Worm (Caenorhabditis elegans) whole organism, L2 larva: ENCODE results near the gene pqn-37.

Experiments used
- C34F6.9 ChIP-seq: fragments of 150-350 bp; optimal IDR thresholded peaks from 2 replicates; lab custom pipeline; 2014; ENCODE audit warnings: missing biosample characterization, missing genetic modification characterization
- F13H6.1 ChIP-seq: sonication (generic microtip); optimal IDR thresholded peaks from 2 replicates; lab custom pipeline; 2016; ENCODE audit warnings: missing genetic modification characterization, missing compliant biosample characterization
- R02D3.7 ChIP-seq: fragments of 150-350 bp; optimal IDR thresholded peaks from 2 replicates; lab custom pipeline; 2014; ENCODE audit warnings: missing biosample characterization, missing genetic modification characterization
- Y55F3AM.14 ChIP-seq: fragments of 200-800 bp; sonication (Bioruptor generic); optimal IDR thresholded peaks from 2 replicates; lab custom pipeline; 2018; ENCODE audit warnings: mild to moderate bottlenecking, missing genetic modification characterization, missing compliant biosample characterization
- ZK546.5 ChIP-seq: sonication (generic microtip); optimal IDR thresholded peaks from 2 replicates; lab custom pipeline; 2017; ENCODE audit warnings: missing biosample characterization, missing genetic modification characterization
- alr-1 ChIP-seq: fragments of 150-350 bp; optimal IDR thresholded peaks from 2 replicates; lab custom pipeline; 2014; ENCODE audit warnings: missing biosample characterization, missing genetic modification characterization
- ama-1 ChIP-seq: fragments of 150-350 bp; optimal IDR thresholded peaks from 2 replicates; lab custom pipeline; 2018; ENCODE audit warnings: inconsistent platforms
- blmp-1 ChIP-seq: sonication (generic microtip); optimal IDR thresholded peaks from 2 replicates; lab custom pipeline; 2017; ENCODE audit warnings: missing genetic modification characterization, mild to moderate bottlenecking, missing compliant biosample characterization, antibody characterized with exemption, moderate library complexity; ENCODE audit not compliant: insufficient read depth
- ceh-16 ChIP-seq: fragments of 150-350 bp; optimal IDR thresholded peaks from 2 replicates; lab custom pipeline; 2014; ENCODE audit warnings: missing biosample characterization, missing genetic modification characterization
- ceh-82 ChIP-seq: fragments of 150-350 bp; optimal IDR thresholded peaks from 2 replicates; lab custom pipeline; 2014; ENCODE audit warnings: missing biosample characterization, missing genetic modification characterization
- crh-2 ChIP-seq: sonication (generic microtip); optimal IDR thresholded peaks from 2 replicates; lab custom pipeline; 2017; ENCODE audit warnings: missing biosample characterization, missing genetic modification characterization
- dmd-4 ChIP-seq: sonication (generic microtip); optimal IDR thresholded peaks from 2 replicates; lab custom pipeline; 2017; ENCODE audit warnings: missing biosample characterization, missing genetic modification characterization
- egl-27 ChIP-seq: sonication (generic microtip); optimal IDR thresholded peaks from 3 replicates; lab custom pipeline; 2017; ENCODE audit warnings: missing biosample characterization, missing genetic modification reagents, missing genetic modification characterization
- elt-1 ChIP-seq: fragments of 150-350 bp; optimal IDR thresholded peaks from 2 replicates; lab custom pipeline; 2014; ENCODE audit warnings: missing biosample characterization, missing genetic modification characterization
- elt-3 ChIP-seq: sonication (generic microtip); optimal IDR thresholded peaks from 2 replicates; lab custom pipeline; 2017; ENCODE audit warnings: missing biosample characterization, missing genetic modification characterization
- fos-1 ChIP-seq: fragments of 150-350 bp; optimal IDR thresholded peaks from 2 replicates; lab custom pipeline; 2014; ENCODE audit warnings: missing biosample characterization, missing genetic modification characterization
- gmeb-1 ChIP-seq: fragments of 150-350 bp; optimal IDR thresholded peaks from 2 replicates; lab custom pipeline; 2014; ENCODE audit warnings: missing biosample characterization, missing genetic modification characterization
- lin-11 ChIP-seq: fragments of 150-350 bp; sonication (generic microtip); optimal IDR thresholded peaks from 2 replicates; lab custom pipeline; 2014; ENCODE audit warnings: missing biosample characterization, missing genetic modification characterization, inconsistent platforms, mixed read lengths
- lsy-2 ChIP-seq, 2 experiments: fragments of 150-350 bp in 1 of 2; sonication (generic microtip) in 1 of 2; optimal IDR thresholded peaks; 2 replicates each; lab custom pipeline; 2014 to 2017; ENCODE audit warnings: missing biosample characterization in 2 of 2, missing genetic modification characterization in 2 of 2
- mab-5 ChIP-seq: fragments of 150-350 bp; optimal IDR thresholded peaks from 2 replicates; lab custom pipeline; 2014; ENCODE audit warnings: missing biosample characterization, missing genetic modification characterization
- mbf-1 ChIP-seq: sonication (generic microtip); optimal IDR thresholded peaks from 2 replicates; lab custom pipeline; 2017; ENCODE audit warnings: missing biosample characterization, missing genetic modification characterization
- nhr-10 ChIP-seq: sonication (generic microtip); optimal IDR thresholded peaks from 2 replicates; lab custom pipeline; 2017; ENCODE audit warnings: missing biosample characterization, missing genetic modification characterization
- nhr-129 ChIP-seq: fragments of 150-350 bp; optimal IDR thresholded peaks from 2 replicates; lab custom pipeline; 2014; ENCODE audit warnings: missing biosample characterization, missing genetic modification characterization
- nhr-21 ChIP-seq: fragments of 150-350 bp; optimal IDR thresholded peaks from 2 replicates; lab custom pipeline; 2014; ENCODE audit warnings: missing biosample characterization, missing genetic modification characterization
- nhr-237 ChIP-seq: fragments of 150-350 bp; optimal IDR thresholded peaks from 2 replicates; lab custom pipeline; 2014; ENCODE audit warnings: missing biosample characterization, missing genetic modification characterization
- nhr-6 ChIP-seq: fragments of 150-350 bp; optimal IDR thresholded peaks from 2 replicates; lab custom pipeline; 2014; ENCODE audit warnings: missing biosample characterization, missing genetic modification characterization
- nhr-77 ChIP-seq: fragments of 150-350 bp; optimal IDR thresholded peaks from 2 replicates; lab custom pipeline; 2014; ENCODE audit warnings: missing biosample characterization, missing genetic modification characterization
- sem-4 ChIP-seq: fragments of 150-350 bp; optimal IDR thresholded peaks from 2 replicates; lab custom pipeline; 2014; ENCODE audit warnings: missing biosample characterization, missing genetic modification reagents, missing genetic modification characterization
- skn-1 ChIP-seq: sonication (generic microtip); optimal IDR thresholded peaks from 2 replicates; lab custom pipeline; 2017; ENCODE audit warnings: missing biosample characterization, missing genetic modification characterization
- sma-3 ChIP-seq: sonication (generic microtip); optimal IDR thresholded peaks from 2 replicates; lab custom pipeline; 2016; ENCODE audit warnings: missing genetic modification reagents, missing genetic modification characterization, missing compliant biosample characterization
- sma-9 ChIP-seq, 2 experiments: fragments of 150-350 bp in 1 of 2; sonication (generic microtip) in 1 of 2; optimal IDR thresholded peaks; 2 replicates each; lab custom pipeline; 2014 to 2016; ENCODE audit warnings: missing genetic modification characterization in 2 of 2, mild to moderate bottlenecking in 1 of 2, missing biosample characterization in 1 of 2, missing compliant biosample characterization in 1 of 2, missing genetic modification reagents in 1 of 2, moderate library complexity in 1 of 2
- snpc-4 ChIP-seq: fragments of 150-350 bp; optimal IDR thresholded peaks from 2 replicates; lab custom pipeline; 2014; ENCODE audit warnings: missing biosample characterization, missing genetic modification characterization
- unc-39 ChIP-seq: fragments of 150-350 bp; optimal IDR thresholded peaks from 2 replicates; lab custom pipeline; 2014; ENCODE audit warnings: missing biosample characterization, missing genetic modification characterization
- zag-1 ChIP-seq: fragments of 150-350 bp; optimal IDR thresholded peaks from 2 replicates; lab custom pipeline; 2014; ENCODE audit warnings: missing biosample characterization, missing genetic modification characterization
- ztf-11 ChIP-seq: sonication (generic microtip); optimal IDR thresholded peaks from 2 replicates; lab custom pipeline; 2017; ENCODE audit warnings: missing biosample characterization, missing genetic modification characterization

pqn-37 gene

DNA sequence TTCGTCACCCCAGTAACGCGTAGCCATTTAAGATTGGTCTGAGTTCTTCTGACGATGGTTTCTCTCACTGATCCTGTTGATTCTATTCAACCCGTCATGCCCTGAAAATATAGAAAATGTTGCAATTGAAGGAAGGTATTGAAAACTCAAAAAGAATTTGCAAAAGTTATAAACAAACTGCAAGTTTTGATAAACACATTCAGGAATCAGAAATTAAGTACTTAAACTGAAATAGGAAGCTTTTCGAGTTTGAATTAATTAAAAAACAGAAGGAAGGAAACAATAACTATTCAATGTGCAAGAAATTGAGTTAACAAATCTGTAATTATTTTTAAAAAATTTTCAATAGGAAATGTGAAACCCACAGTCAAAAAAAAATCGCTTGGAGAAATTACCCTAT, 30.1 kb downstream of the pqn-37 start, which contains the start of gene rgl-1:
Gene rgl-1, minus strand, starts transcription at position 101 of the 400 bp plus-strand sequence.
- TF ChIP-seq nhr-6 (tag; lab: Kevin White, UChicago): no peak
- no peak for TF ChIP-seq fos-1 (tag; lab: Kevin White, UChicago)
- no peak for TF ChIP-seq egl-27 (tag; lab: Kevin White, UChicago)
- no peak for TF ChIP-seq nhr-10
- TF ChIP-seq alr-1 (tag; lab: Kevin White, UChicago): no peak
- TF ChIP-seq R02D3.7 (tag; lab: Kevin White, UChicago): no peak
- TF ChIP-seq nhr-77 (tag; lab: Kevin White, UChicago): no peak

DNA sequence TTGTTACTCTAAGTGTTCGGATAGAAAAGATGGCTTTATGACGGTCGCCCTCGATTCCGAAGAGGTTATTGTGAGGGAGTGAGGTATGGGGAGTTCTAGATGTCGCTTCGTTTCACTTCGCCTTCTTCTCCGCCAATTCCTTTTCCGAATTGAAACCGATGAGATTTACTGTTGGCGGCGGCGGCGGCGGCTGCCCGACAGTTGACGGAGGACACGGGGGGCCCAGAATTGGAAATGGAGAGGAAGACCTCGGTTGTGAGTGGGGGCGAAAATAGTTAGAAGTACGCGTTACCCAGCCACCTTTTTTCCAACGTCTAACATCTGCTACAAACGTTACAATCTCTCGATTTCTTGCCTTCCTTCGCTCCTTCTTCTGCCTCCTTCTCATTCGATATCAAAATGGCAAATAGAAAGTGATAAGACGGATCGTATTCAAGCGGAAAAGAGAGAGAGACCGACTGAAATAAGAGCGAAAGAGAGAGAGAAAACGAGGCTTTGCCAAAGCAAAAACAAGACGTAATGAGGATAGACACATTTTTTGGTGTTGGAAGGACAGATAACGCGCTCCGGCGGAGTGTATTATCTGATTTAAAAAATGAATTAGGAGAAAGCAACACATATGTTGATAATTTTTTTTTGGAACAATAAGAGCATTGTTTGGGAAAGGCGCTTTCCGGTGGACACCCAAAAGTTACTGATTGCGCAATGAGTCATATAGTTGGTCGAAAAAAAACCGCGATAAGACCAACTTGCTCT, 32.1 kb downstream of the pqn-37 start:
- TF ChIP-seq nhr-237 (tag; lab: Kevin White, UChicago) (no peak), crh-2 (tag; lab: Kevin White, UChicago) (peak; percentile 14), fos-1 (tag; lab: Kevin White, UChicago) (no peak), blmp-1 (tag; lab: Kevin White, UChicago) (peak; percentile 6)

DNA sequence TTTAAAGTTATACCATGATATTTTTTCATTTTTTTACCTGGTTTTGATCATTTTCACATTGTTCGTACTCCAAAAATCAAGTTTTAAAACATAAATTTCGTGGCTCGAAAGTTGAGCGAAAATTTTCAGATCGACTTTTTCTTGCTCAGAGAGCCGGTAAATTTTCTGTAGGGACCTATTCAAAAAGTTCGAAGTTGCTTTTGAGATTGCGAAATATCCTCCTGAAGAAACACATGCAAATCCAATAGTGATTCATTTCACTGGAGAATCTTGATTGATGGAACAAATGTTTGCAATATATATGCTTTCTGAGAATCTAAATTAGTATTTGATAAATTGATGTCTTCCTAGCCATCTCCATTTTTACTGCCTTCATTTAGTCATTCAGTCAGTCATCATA, 33.6 kb downstream of the pqn-37 start:
- TF ChIP-seq nhr-10 (no peak), elt-1 (no peak), dmd-4 (no peak), sma-9 (GFP tag; optimal IDR thresholded peaks at IDR 0.05; lab: Kevin White, UChicago) (no peak), sma-9 (tag; optimal IDR thresholded peaks at IDR 0.05; lab: Kevin White, UChicago) (no peak), R02D3.7 (tag; lab: Kevin White, UChicago) (no peak), skn-1 (tag; lab: Kevin White, UChicago) (no peak)

DNA sequence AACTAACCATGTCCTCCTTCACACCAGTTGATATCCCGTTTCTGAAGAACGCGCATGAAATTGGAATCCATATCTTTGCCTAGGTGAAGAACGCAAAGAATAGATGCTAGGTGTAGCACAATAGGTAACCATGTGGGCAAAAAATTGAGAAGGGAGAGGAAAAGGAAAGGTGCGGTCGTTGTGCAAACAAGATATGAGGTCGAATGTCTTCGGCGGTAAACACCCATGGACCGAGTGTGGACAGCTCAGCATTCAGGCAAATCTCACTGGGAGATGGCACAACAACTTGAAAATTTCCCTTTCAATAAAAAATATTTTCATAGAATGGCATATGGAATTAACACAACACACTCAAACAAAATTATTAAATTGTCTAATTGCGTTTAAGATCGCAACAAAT, 40.8 kb downstream of the pqn-37 start, which contains the start of gene F28B4.4:
Gene F28B4.4, minus strand, starts transcription at position 101 of the 400 bp plus-strand sequence.
- TF ChIP-seq Y55F3AM.14 (GFP tag; lab: Kevin White, UChicago) (no peak), dmd-4 (no peak), lsy-2 (tag; optimal IDR thresholded peaks at IDR 0.05; lab: Kevin White, UChicago) (no peak), ama-1 (lab: Kevin White, UChicago) (no peak), zag-1 (tag; lab: Kevin White, UChicago) (no peak), ceh-82 (tag; lab: Kevin White, UChicago) (no peak), ceh-16 (tag; lab: Kevin White, UChicago) (no peak), unc-39 (tag; lab: Kevin White, UChicago) (no peak), F13H6.1 (tag; lab: Kevin White, UChicago) (no peak), skn-1 (tag; lab: Kevin White, UChicago) (no peak), nhr-21 (tag; lab: Kevin White, UChicago) (no peak), C34F6.9 (no peak), mbf-1 (tag; lab: Kevin White, UChicago) (no peak), sem-4 (no peak), snpc-4 (tag; lab: Kevin White, UChicago) (no peak), crh-2 (tag; lab: Kevin White, UChicago) (no peak), lin-11 (no peak), sma-3 (GFP tag; lab: Kevin White, UChicago) (no peak), elt-3 (tag; lab: Kevin White, UChicago) (no peak), egl-27 (tag; lab: Kevin White, UChicago) (no peak)

DNA sequence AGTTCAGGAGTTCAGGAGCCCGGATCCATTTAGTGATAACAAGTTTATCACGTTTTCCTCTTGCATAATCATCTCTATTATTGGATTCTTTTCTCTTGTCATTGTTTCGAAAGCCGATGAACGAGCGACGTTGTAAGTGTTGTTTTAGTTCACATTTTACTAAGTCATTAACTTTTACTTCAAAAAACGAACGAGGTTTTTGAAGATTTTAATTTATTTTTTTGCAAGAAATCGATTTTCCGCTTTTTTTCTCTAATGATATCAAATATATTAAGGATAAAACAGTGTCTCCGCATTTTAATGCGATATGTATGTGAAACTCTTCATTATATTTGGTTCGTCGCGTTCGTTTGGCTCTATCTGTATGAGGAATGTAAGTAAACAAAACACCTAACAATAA, 45.6 kb downstream of the pqn-37 start, which contains the start of gene F28B4.1:
Gene F28B4.1, plus strand, starts transcription at position 301 of the 400 bp plus-strand sequence.
- TF ChIP-seq R02D3.7 (tag; lab: Kevin White, UChicago) (no peak), blmp-1 (tag; lab: Kevin White, UChicago) (no peak), ama-1 (lab: Kevin White, UChicago) (no peak), egl-27 (tag; lab: Kevin White, UChicago) (no peak), mab-5 (tag; lab: Kevin White, UChicago) (no peak), ztf-11 (no peak), ceh-82 (tag; lab: Kevin White, UChicago) (no peak), nhr-129 (tag; lab: Kevin White, UChicago) (no peak), gmeb-1 (tag; lab: Kevin White, UChicago) (no peak), fos-1 (tag; lab: Kevin White, UChicago) (no peak), elt-1 (no peak), ZK546.5 (no peak), sem-4 (no peak), F13H6.1 (tag; lab: Kevin White, UChicago) (no peak)
